Fruit fly (Drosophila melanogaster) whole organism, pupa: ENCODE results near the gene Nf-YC.

Experiments
- CG13204 ChIP-seq: fragments of 200-800 bp; sonication (Bioruptor generic); optimal IDR thresholded peaks from 2 replicates; lab custom pipeline; 2018; ENCODE audit warnings: missing biosample characterization, mild to moderate bottlenecking, missing genetic modification characterization, moderate library complexity
- CG15710 ChIP-seq: fragments of 200-800 bp; sonication (Bioruptor generic); optimal IDR thresholded peaks from 2 replicates; lab custom pipeline; 2018; ENCODE audit warnings: missing biosample characterization, mild to moderate bottlenecking, missing genetic modification characterization, moderate library complexity
- D1 ChIP-seq: fragments of 200-800 bp; sonication (Bioruptor generic); optimal IDR thresholded peaks from 2 replicates; lab custom pipeline; 2018; ENCODE audit warnings: missing biosample characterization, mild to moderate bottlenecking, missing genetic modification characterization, moderate library complexity
- EcR ChIP-seq: fragments of 200-800 bp; sonication (Bioruptor generic); optimal IDR thresholded peaks from 3 replicates; lab custom pipeline; 2019; ENCODE audit warnings: missing biosample characterization, missing genetic modification characterization, mild to moderate bottlenecking, moderate library complexity, missing genetic modification reagents
- Ets98B ChIP-seq: fragments of 200-800 bp; sonication (Bioruptor generic); IDR thresholded peaks from 2 replicates; pipeline ENCODE4 v1.3.6; 2022; ENCODE audit warnings: missing biosample characterization, missing genetic modification characterization
- Snoo ChIP-seq: fragments of 200-800 bp; sonication (Bioruptor generic); optimal IDR thresholded peaks from 3 replicates; lab custom pipeline; 2017; ENCODE audit warnings: missing biosample characterization, mild to moderate bottlenecking, missing genetic modification characterization, inconsistent platforms
- rn ChIP-seq: fragments of 200-800 bp; sonication (Bioruptor generic); IDR thresholded peaks from 2 replicates; pipeline ENCODE4 v1.3.6; 2022; ENCODE audit warnings: missing biosample characterization, missing genetic modification characterization

DNA sequence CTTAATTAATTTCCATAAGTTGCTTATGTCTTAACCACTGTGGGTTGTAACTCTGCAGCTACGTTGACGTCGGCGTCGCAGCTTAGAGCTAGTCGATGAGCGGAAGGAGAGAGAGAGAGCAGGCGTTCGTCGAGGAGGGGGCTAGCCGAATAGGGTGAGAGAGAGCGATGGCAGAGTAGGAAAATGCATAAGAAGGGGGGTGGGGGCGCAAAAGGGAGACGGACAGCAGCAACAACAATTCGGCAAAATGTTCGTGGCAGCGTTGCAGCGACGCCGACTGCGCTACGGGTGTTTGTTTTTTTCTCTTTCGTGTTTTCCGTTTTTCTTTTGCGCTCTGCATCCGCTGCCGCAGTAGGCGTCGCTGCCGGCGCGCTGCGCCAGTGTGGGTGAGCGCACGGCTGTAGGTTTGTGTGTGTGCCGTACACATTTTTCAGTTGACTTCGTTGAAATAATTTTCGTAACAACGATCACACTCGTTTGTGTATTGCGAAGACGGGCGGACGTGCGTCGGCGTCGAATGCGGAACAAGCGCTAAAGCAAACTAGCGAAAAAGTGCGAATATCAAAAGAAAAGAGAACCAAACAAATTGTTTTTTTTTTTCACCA lies 47.4 kb upstream of the Nf-YC start:
- peak; percentile 62 for TF ChIP-seq EcR (GFP tag; lab: Kevin White, UChicago)
- TF ChIP-seq CG15710 (tag; lab: Kevin White, UChicago) = no peak
- no peak for TF ChIP-seq Snoo (tag; lab: Kevin White, UChicago)
- TF ChIP-seq Ets98B (GFP tag; lab: Robert Waterston, UW) = peak; percentile 34; the same call in 1 of the 2 replicates
- no peak for TF ChIP-seq D1 (tag; lab: Kevin White, UChicago)
- no peak for TF ChIP-seq rn (GFP tag; lab: Robert Waterston, UW)
- TF ChIP-seq CG13204 = peak; percentile 65
